Fruit fly (Drosophila melanogaster) S2 (cell line): ENCODE measurements around the gene TSG101.

Experiments
- CG8478 ChIP-seq: fragments of >200 bp; optimal IDR thresholded peaks from 2 replicates; lab custom pipeline; 2018
- CTCF ChIP-seq, 2 experiments: fragments of >200 bp; optimal IDR thresholded peaks; 2 replicates each; lab custom pipeline; 2018

- TF ChIP-seq CTCF (optimal IDR thresholded peaks at IDR 0.05; lab: Kevin White, UChicago) (no peak), CG8478 (lab: Kevin White, UChicago) (no peak)
These were observed 44.3 kb downstream of the TSG101 start for dm6 chr3L:16886179-16886930.
